Worm (Caenorhabditis elegans) whole organism, L4/young adult: ENCODE data around the gene csp-2.
"Not testable (repeated sequence)": the region's sequence is repeated elsewhere in the genome, so short reads cannot be mapped to it uniquely, and the experiment has no call there.

Experiments
- W03F9.2 ChIP-seq: fragments of 150-350 bp; optimal IDR thresholded peaks from 2 replicates; lab custom pipeline; 2014; ENCODE audit warnings: missing biosample characterization, missing genetic modification characterization
- dao-5 ChIP-seq: sonication (generic microtip); optimal IDR thresholded peaks from 2 replicates; lab custom pipeline; 2016; ENCODE audit warnings: missing genotype, missing genetic modification characterization, moderate library complexity, missing compliant biosample characterization
- him-1 ChIP-seq: sonication (generic microtip); optimal IDR thresholded peaks from 2 replicates; lab custom pipeline; 2016; ENCODE audit warnings: missing genotype, missing genetic modification reagents, missing genetic modification characterization, missing compliant biosample characterization

The csp-2 gene

ce11 chrIV:6342431-6342830 is 34.9 kb downstream of the csp-2 start, which contains the start of gene Y73B6BL.288:
TSS of gene Y73B6BL.288 (minus strand) at chrIV:6342531.
- no peak for TF ChIP-seq W03F9.2 (tag; lab: Kevin White, UChicago)
- TF ChIP-seq him-1 (tag; lab: Kevin White, UChicago) = no peak
- TF ChIP-seq dao-5 (tag; lab: Kevin White, UChicago) = no peak

DNA sequence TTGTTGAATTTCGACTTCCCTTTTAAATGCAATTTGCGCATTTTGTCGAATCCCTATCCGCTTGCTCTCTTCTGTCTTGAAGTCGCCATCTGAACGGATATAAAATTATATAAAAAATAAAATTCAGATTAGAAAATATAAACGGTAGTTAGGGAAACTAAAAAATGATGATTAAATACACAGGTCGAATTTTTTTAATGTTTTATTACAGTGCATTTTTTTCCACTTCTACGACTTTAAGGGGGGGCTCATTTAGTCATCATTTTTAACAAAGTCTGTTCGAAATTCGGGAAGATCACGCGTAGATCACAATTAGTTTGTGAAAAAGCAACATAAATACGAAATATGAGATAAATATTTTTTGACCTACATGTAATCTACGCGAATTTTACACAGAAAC is 35.3 kb downstream of the csp-2 start, which contains the start of gene Y73B6BL.14:
Gene Y73B6BL.14 (minus strand): TSS at position 101 of the 400 bp plus-strand sequence.
- TF ChIP-seq W03F9.2 (tag; lab: Kevin White, UChicago) = no peak
- TF ChIP-seq dao-5 (tag; lab: Kevin White, UChicago) = no peak
- no peak for TF ChIP-seq him-1 (tag; lab: Kevin White, UChicago)

DNA sequence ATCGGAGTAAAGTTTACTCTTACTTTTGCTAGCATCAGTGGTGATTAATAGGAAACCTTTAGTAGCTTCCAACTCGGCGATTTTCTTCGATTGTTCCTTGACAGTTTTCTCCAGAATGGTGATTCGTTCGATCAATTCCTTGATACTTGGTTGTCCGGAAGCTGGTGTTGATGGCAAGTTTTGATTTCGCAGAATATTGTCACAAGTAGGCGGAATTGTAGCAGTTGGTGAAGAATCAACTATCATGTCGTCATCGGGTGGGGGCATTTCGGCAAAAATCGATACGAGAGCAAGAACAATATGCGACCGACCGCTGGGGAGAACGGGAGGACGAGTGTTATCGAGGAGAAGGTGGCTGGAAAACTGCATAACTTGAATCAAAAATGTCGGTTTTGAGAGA is 39.7 kb downstream of the csp-2 start, which contains the start of gene Y73B6BL.289:
Gene Y73B6BL.289 (plus strand): TSS at position 301 of the 400 bp plus-strand sequence.
- not testable (repeated sequence) for TF ChIP-seq him-1, dao-5, W03F9.2 (tag; lab: Kevin White, UChicago)

DNA sequence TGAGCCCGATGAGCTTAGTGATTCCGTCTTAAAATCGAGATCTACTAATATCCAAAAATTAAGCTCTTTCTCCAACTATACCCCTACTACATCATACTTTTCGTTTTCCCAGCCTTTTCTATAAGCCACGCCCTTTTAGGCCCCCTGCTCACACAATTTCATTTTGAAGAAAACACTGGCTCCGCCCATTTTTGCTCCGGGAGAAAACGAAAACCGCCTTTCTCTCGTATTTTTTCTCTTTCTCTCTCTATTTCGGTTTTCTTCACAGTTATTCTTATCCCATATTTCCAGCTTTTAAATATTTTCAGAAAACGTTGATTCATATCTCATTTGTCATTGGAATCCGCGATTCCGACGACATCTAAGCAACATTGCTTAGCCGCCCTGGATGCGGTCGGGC is 54.1 kb downstream of the csp-2 start, which contains the start of gene Y73B6BL.47:
Gene Y73B6BL.47 (plus strand): TSS at position 301 of the 400 bp plus-strand sequence.
- TF ChIP-seq W03F9.2 (tag; lab: Kevin White, UChicago) (no peak), dao-5 (tag; lab: Kevin White, UChicago) (no peak), him-1 (tag; lab: Kevin White, UChicago) (no peak)

ce11 chrIV:6363604-6364003 is 56.1 kb downstream of the csp-2 start:
- TF ChIP-seq W03F9.2 (tag; lab: Kevin White, UChicago) (no peak), him-1 (tag; lab: Kevin White, UChicago) (no peak), dao-5 (tag; lab: Kevin White, UChicago) (no peak)

DNA sequence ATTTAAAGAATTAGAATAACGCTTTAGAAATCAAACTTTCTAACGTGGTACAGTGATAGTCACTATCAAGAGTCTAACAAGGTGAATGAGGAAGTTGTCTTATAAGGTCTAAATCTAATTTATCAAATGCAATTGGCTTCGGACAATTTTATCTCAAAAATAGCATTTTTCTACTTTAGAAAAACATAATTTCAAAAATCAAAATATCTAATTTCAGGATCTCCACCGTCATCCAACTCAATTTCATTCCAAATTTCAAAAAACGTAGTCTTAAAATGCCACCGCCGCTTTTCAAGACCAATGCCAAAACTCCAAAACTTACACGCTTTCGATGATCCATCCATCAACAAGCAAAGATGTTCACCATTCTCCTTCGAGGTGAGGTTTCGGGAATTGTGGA is 57.5 kb downstream of the csp-2 start, which contains the start of gene Y73B6BL.270:
Gene Y73B6BL.270 (plus strand): TSS at position 301 of the 400 bp plus-strand sequence.
- TF ChIP-seq dao-5 (tag; lab: Kevin White, UChicago) = no peak
- no peak for TF ChIP-seq him-1 (tag; lab: Kevin White, UChicago)
- no peak for TF ChIP-seq W03F9.2 (tag; lab: Kevin White, UChicago)
